Fruit fly (Drosophila melanogaster): ENCODE results near the gene Ser12.
A peak's percentile ranks its signal among the peaks of the same experiment; 100 is the strongest.

Ser12 gene

DNA sequence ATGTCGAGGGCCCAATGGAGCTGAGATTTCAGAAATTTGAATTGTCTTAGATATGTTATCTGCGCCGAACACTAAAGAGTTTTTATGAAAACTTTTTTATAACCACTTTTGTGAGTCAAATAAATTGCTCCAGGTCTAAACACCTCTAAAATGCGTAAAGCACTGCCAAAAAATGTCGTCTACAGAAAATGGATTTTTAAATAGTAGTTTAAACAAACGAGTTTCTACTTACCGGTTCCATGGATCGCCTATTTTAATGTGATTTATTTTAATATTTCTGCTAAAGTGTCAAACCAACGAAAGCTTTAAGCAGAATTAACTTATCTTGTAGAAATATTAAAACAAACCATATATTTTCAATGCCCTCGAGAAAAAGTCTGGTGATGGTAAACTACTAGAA lies 45.0 kb downstream of the Ser12 start, which contains the start of gene CG31668:
CG31668 (minus strand) TSS at position 101 of the 400 bp plus-strand sequence.
- no peak for TF ChIP-seq CG8301 (tag; optimal IDR thresholded peaks at IDR 0.05)
- no peak for TF ChIP-seq D1 (tag; optimal IDR thresholded peaks at IDR 0.05)
- TF ChIP-seq CG13204 (GFP tag; optimal IDR thresholded peaks at IDR 0.05) = no peak
- no peak for TF ChIP-seq CG12605 (GFP tag; IDR thresholded peaks at IDR 0.05)
- no peak for TF ChIP-seq CG10348 (GFP tag; IDR thresholded peaks at IDR 0.05)
- TF ChIP-seq Ets98B (GFP tag; IDR thresholded peaks at IDR 0.05) = no peak
- TF ChIP-seq CG4496 (GFP tag; IDR thresholded peaks at IDR 0.05) = no peak
- no peak for TF ChIP-seq CG32121 (GFP tag; IDR thresholded peaks at IDR 0.05)
- no peak for TF ChIP-seq CG15710 (tag; optimal IDR thresholded peaks at IDR 0.05)
- no peak for TF ChIP-seq CG8159 (tag; optimal IDR thresholded peaks at IDR 0.05)
- TF ChIP-seq CG17806 (tag; optimal IDR thresholded peaks at IDR 0.05) = no peak
- TF ChIP-seq rn (GFP tag; IDR thresholded peaks at IDR 0.05) = no peak
- no peak for TF ChIP-seq CG34367 (tag; optimal IDR thresholded peaks at IDR 0.05)
- TF ChIP-seq EcR (GFP tag; optimal IDR thresholded peaks at IDR 0.05) = no peak
- no peak for TF ChIP-seq CG14655 (GFP tag; optimal IDR thresholded peaks at IDR 0.05)

DNA sequence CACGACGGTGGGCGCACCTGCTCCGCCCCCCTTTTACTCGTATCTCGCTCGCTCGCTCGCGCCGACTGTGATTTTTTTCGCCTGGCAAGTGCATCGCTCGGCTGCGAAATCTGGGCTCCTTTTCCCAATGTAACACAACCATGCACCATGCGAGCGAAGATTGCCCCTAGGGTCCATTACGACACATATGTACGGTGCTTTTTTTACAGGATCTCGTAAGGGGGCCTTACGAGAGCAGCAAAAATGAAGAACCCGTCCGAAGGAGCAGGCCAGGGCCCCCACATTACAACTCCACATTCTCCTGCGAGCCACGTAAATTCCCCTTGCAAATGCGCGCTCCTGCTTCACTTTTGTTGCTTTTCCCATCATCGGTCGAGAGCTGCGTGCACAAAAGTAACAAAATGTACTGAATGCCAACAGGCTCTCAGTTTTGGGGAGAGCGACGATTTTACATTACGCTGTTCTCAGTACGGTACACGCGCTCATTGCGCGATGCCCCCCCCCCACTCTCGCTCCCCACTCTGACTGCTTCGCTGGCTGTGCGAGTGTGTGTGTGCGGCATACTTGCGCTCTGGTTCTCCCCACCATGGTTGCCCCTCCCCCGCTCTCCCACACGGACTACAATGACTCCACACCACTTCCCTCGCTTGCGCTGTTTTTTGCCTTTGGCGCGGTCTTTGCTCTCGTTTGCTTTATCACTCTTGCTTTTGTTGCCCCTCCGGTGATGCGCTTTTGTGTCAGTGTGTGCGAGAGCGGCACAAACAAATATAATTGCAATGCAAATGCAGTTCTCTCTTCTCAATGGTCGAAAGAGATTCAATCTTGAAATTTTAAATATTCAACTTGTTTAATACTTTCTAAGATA lies 48.0 kb downstream of the Ser12 start:
- no peak for TF ChIP-seq CG34367 (tag; optimal IDR thresholded peaks at IDR 0.05)
- TF ChIP-seq EcR (GFP tag; optimal IDR thresholded peaks at IDR 0.05) = peak; percentile 100
- peak; percentile 49 for TF ChIP-seq Pif1B (GFP tag; optimal IDR thresholded peaks at IDR 0.05)
- peak; percentile 31 for TF ChIP-seq Snoo (tag; optimal IDR thresholded peaks at IDR 0.05)
- peak; percentile 56 for TF ChIP-seq CG8301 (tag; optimal IDR thresholded peaks at IDR 0.05)
- TF ChIP-seq CG9948 (tag; optimal IDR thresholded peaks at IDR 0.05) = no peak
- peak; percentile 96 for TF ChIP-seq CG13204 (GFP tag; optimal IDR thresholded peaks at IDR 0.05)
- 0 out of 2 replicates have a peak, but pooled peaks have one; percentile 6 for TF ChIP-seq CG10348 (GFP tag; IDR thresholded peaks at IDR 0.05)
- TF ChIP-seq CG4496 (GFP tag; IDR thresholded peaks at IDR 0.05) = peak; percentile 85
- TF ChIP-seq CG12605 (GFP tag; IDR thresholded peaks at IDR 0.05) = peak; percentile 29; the same call in 1 of the 2 replicates
- no peak for TF ChIP-seq CG15710 (tag; optimal IDR thresholded peaks at IDR 0.05)
- TF ChIP-seq CG32121 (GFP tag; IDR thresholded peaks at IDR 0.05) = peak; percentile 86
- TF ChIP-seq Ets98B (GFP tag; IDR thresholded peaks at IDR 0.05) = peak; percentile 88
- no peak for TF ChIP-seq D1 (tag; optimal IDR thresholded peaks at IDR 0.05)
- TF ChIP-seq fd96Ca (GFP tag; IDR thresholded peaks at IDR 0.05) = peak; percentile 81; the same call in 2 of the 3 replicates
- TF ChIP-seq gl (tag; optimal IDR thresholded peaks at IDR 0.05) = peak; percentile 32
- TF ChIP-seq CG17806 (tag; optimal IDR thresholded peaks at IDR 0.05) = no peak
- TF ChIP-seq Pif1A (GFP tag; optimal IDR thresholded peaks at IDR 0.05) = peak; percentile 30
- peak; percentile 57; the same call in 1 of the 2 replicates for TF ChIP-seq rn (GFP tag; IDR thresholded peaks at IDR 0.05)
- peak; percentile 64 for TF ChIP-seq CG14655 (GFP tag; optimal IDR thresholded peaks at IDR 0.05)
- peak; percentile 50 for TF ChIP-seq CG8159 (tag; optimal IDR thresholded peaks at IDR 0.05)

DNA sequence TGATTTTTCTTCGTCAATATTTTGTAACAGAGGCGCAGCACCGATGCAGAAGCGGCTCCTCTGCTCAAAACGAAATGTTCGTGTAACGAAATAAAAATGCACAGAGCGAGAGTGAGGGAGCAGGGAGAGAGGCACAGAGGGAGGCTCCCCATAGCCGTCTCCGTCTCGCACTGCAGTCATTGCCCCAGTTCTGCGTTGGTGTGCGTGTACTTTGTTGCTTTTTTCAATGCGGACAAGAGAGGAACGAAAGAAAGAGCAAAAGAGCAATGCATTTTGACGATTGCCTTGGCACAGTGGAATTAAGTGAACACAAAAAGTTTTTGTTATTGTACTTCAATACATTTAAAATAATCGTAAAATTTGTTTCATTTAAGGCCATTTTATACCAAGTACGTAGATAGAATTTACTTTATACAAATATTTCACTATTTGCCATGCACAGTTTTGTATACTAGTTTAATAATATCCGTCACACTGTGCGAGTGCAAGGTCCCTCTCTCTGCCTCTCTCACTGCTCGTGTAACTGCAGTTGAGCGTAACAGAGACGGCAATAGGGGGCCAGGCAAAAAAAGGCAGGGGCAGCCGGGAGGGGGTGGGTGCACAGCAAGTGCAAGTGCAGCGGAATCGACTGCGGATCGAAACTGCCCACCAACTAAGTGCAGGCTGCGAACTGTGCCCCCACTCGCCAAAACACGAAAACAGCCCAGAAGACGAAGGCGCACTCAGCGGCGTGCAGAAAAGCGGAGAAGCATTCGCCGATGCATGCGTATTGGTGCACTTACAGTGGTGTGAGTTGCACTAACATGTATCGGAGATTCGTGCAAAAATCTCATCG lies 48.8 kb downstream of the Ser12 start:
- TF ChIP-seq CG8301 (tag; optimal IDR thresholded peaks at IDR 0.05) (peak; percentile 100), Pif1B (GFP tag; optimal IDR thresholded peaks at IDR 0.05) (peak; percentile 100), CG17806 (tag; optimal IDR thresholded peaks at IDR 0.05) (peak; percentile 100), CG9948 (tag; optimal IDR thresholded peaks at IDR 0.05) (peak; percentile 100), rn (GFP tag; IDR thresholded peaks at IDR 0.05) (peak; percentile 99), CG4496 (GFP tag; IDR thresholded peaks at IDR 0.05) (peak; percentile 100), CG8159 (tag; optimal IDR thresholded peaks at IDR 0.05) (peak; percentile 100), CG13204 (GFP tag; optimal IDR thresholded peaks at IDR 0.05) (peak; percentile 98), EcR (GFP tag; optimal IDR thresholded peaks at IDR 0.05) (peak; percentile 99), fd96Ca (GFP tag; IDR thresholded peaks at IDR 0.05) (peak; percentile 99), D1 (tag; optimal IDR thresholded peaks at IDR 0.05) (peak; percentile 99), CG34367 (tag; optimal IDR thresholded peaks at IDR 0.05) (peak; percentile 100), Snoo (tag; optimal IDR thresholded peaks at IDR 0.05) (peak; percentile 100), Ets98B (GFP tag; IDR thresholded peaks at IDR 0.05) (peak; percentile 100), CG10348 (GFP tag; IDR thresholded peaks at IDR 0.05) (peak; percentile 97), CG15710 (tag; optimal IDR thresholded peaks at IDR 0.05) (peak; percentile 100), gl (tag; optimal IDR thresholded peaks at IDR 0.05) (peak; percentile 99), CG32121 (GFP tag; IDR thresholded peaks at IDR 0.05) (peak; percentile 100), CG14655 (GFP tag; optimal IDR thresholded peaks at IDR 0.05) (peak; percentile 100), CG12605 (GFP tag; IDR thresholded peaks at IDR 0.05) (peak; percentile 100), Pif1A (GFP tag; optimal IDR thresholded peaks at IDR 0.05) (peak; percentile 100)

DNA sequence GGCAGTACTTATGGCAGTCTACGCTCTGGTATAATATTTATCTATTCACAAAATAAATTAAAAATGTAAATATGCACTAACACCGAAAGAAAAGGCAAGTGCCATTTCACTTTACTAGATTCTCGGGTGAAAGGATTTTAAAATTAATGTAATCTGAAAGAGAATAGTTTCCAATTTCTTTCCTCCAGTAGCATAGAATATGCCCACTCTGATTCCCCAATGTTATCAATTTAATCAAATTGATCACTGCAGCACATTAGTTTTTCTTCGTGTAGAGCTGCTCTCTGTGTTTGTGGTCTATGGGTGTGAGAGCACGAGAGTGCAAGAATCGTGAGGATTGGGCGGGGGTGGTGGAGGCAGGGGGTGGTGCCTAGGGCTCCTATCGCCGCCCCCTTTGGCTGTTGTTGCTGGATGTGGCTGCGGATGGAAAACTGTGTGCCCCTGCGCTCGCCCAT lies 49.9 kb downstream of the Ser12 start:
- TF ChIP-seq gl (tag; optimal IDR thresholded peaks at IDR 0.05) (peak; percentile 62), CG32121 (GFP tag; IDR thresholded peaks at IDR 0.05) (peak; percentile 90), CG10348 (GFP tag; IDR thresholded peaks at IDR 0.05) (peak; percentile 39; the same call in 1 of the 2 replicates), EcR (GFP tag; optimal IDR thresholded peaks at IDR 0.05) (no peak), Snoo (tag; optimal IDR thresholded peaks at IDR 0.05) (peak; percentile 75), CG17806 (tag; optimal IDR thresholded peaks at IDR 0.05) (peak; percentile 90), CG12605 (GFP tag; IDR thresholded peaks at IDR 0.05) (peak; percentile 70; the same call in 1 of the 2 replicates), rn (GFP tag; IDR thresholded peaks at IDR 0.05) (peak; percentile 67; the same call in 1 of the 2 replicates), D1 (tag; optimal IDR thresholded peaks at IDR 0.05) (peak; percentile 77), fd96Ca (GFP tag; IDR thresholded peaks at IDR 0.05) (peak; percentile 89), CG34367 (tag; optimal IDR thresholded peaks at IDR 0.05) (peak; percentile 82), Pif1A (GFP tag; optimal IDR thresholded peaks at IDR 0.05) (peak; percentile 91), CG9948 (tag; optimal IDR thresholded peaks at IDR 0.05) (peak; percentile 93), CG8301 (tag; optimal IDR thresholded peaks at IDR 0.05) (peak; percentile 95), CG15710 (tag; optimal IDR thresholded peaks at IDR 0.05) (peak; percentile 88), CG13204 (GFP tag; optimal IDR thresholded peaks at IDR 0.05) (peak; percentile 11), CG4496 (GFP tag; IDR thresholded peaks at IDR 0.05) (peak; percentile 93), Ets98B (GFP tag; IDR thresholded peaks at IDR 0.05) (peak; percentile 84), CG8159 (tag; optimal IDR thresholded peaks at IDR 0.05) (peak; percentile 90), Pif1B (GFP tag; optimal IDR thresholded peaks at IDR 0.05) (peak; percentile 86), CG14655 (GFP tag; optimal IDR thresholded peaks at IDR 0.05) (peak; percentile 98)

All from whole organism, pupa.